Fruit fly (Drosophila melanogaster) whole organism, adult: ENCODE measurements around the gene MESR3.

Source experiments
- CG1620 ChIP-seq: fragments of 200-800 bp; sonication (Bioruptor generic); optimal IDR thresholded peaks from 2 replicates; lab custom pipeline; 2016; ENCODE audit warnings: missing biosample characterization, missing genetic modification characterization
- CG33017 ChIP-seq: fragments of 200-800 bp; sonication (Bioruptor generic); optimal IDR thresholded peaks from 2 replicates; lab custom pipeline; 2018; ENCODE audit warnings: missing biosample characterization, mild to moderate bottlenecking, missing genetic modification characterization, moderate library complexity
- CG5204 ChIP-seq: fragments of 200-800 bp; sonication (Bioruptor generic); optimal IDR thresholded peaks from 2 replicates; lab custom pipeline; 2016; ENCODE audit warnings: missing biosample characterization, missing genetic modification characterization
- CG7045 ChIP-seq: fragments of 200-800 bp; sonication (Bioruptor generic); optimal IDR thresholded peaks from 2 replicates; lab custom pipeline; 2017; ENCODE audit warnings: missing biosample characterization, mild to moderate bottlenecking, missing genetic modification characterization
- CG7101 ChIP-seq: fragments of 200-800 bp; sonication (Bioruptor generic); optimal IDR thresholded peaks from 2 replicates; lab custom pipeline; 2018; ENCODE audit warnings: missing biosample characterization, mild to moderate bottlenecking, missing genetic modification characterization, moderate library complexity
- Hr96 ChIP-seq: fragments of 200-800 bp; sonication (Bioruptor generic); optimal IDR thresholded peaks from 2 replicates; lab custom pipeline; 2016; ENCODE audit warnings: missing biosample characterization, missing genetic modification characterization
- cic ChIP-seq: fragments of 200-800 bp; sonication (Bioruptor generic); optimal IDR thresholded peaks from 2 replicates; lab custom pipeline; 2017; ENCODE audit warnings: missing biosample characterization, mild to moderate bottlenecking, missing genetic modification characterization, moderate library complexity
- kay ChIP-seq: fragments of 200-800 bp; sonication (Bioruptor generic); peaks from one replicate; lab custom pipeline; 2016; ENCODE audit warnings: missing biosample characterization, missing genetic modification characterization, borderline replicate concordance
- pad ChIP-seq: fragments of 200-800 bp; sonication (Bioruptor generic); optimal IDR thresholded peaks from 3 replicates; lab custom pipeline; 2017; ENCODE audit warnings: missing biosample characterization, missing genetic modification characterization, mild to moderate bottlenecking, moderate library complexity, missing genetic modification reagents
- tj ChIP-seq: fragments of 200-800 bp; sonication (Bioruptor generic); optimal IDR thresholded peaks from 3 replicates; lab custom pipeline; 2017; ENCODE audit warnings: missing biosample characterization, mild to moderate bottlenecking, missing genetic modification characterization, moderate library complexity

DNA sequence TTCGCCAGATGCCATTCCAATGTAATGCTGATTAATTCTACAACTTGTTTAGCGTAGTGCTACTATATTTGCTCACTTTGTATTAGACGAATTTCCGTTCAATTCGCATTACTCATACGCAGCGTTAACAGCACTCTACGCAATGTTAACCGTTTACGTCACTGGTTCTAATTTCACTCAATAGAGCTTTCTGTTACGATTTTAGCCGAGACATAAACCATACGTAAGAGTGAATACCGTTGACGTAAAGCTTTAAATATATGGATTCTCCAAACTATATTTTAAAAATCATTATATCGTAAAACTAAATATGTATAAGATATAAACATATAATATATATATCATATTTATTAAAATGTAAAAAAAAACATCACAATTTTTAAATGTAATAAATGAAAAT, 40.8 kb upstream of the MESR3 start:
- TF ChIP-seq CG7101 (tag; lab: Kevin White, UChicago): no peak
- no peak for TF ChIP-seq cic (GFP tag; lab: Kevin White, UChicago)
- TF ChIP-seq CG33017: no peak
- no peak for TF ChIP-seq Hr96 (GFP tag; lab: Kevin White, UChicago)
- peak; percentile 57 for TF ChIP-seq kay (GFP tag; lab: Kevin White, UChicago)
- TF ChIP-seq pad: no peak
- no peak for TF ChIP-seq tj (GFP tag; lab: Kevin White, UChicago)
- no peak for TF ChIP-seq CG5204 (GFP tag; lab: Kevin White, UChicago)
- TF ChIP-seq CG7045 (GFP tag; lab: Kevin White, UChicago): no peak
- no peak for TF ChIP-seq CG1620 (GFP tag; lab: Kevin White, UChicago)
